Worm (Caenorhabditis elegans) whole organism, dauer: ENCODE data around the gene Y46D2A.1.

ENCODE experiments used
- unc-62 ChIP-seq: sonication (generic microtip); optimal IDR thresholded peaks from 2 replicates; lab custom pipeline; 2017; ENCODE audit warnings: missing biosample characterization, missing genetic modification reagents, missing genetic modification characterization

Gene Y46D2A.1

DNA sequence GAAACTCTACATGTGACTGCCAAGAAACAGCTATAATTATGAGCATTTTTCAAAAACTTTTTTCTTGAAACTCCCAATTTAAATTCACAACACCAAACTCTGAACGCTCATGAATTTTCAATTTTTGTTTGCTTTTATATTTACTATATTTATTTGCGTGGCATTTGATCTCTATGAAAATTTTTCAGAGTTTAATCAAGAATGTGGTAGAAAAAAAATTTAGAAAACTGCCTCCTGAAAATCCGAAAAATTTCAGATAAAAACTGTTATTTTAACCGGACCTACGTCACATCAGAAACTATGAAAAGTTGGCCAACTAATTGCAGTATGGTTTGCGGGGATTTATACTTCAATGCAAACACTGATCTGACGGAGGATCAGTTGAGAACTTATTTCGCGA lies 9.7 kb downstream of the Y46D2A.1 start, which contains the start of gene irld-27:
TSS of gene irld-27 (plus strand) at position 301 of the 400 bp plus-strand sequence.
- no peak for TF ChIP-seq unc-62

DNA sequence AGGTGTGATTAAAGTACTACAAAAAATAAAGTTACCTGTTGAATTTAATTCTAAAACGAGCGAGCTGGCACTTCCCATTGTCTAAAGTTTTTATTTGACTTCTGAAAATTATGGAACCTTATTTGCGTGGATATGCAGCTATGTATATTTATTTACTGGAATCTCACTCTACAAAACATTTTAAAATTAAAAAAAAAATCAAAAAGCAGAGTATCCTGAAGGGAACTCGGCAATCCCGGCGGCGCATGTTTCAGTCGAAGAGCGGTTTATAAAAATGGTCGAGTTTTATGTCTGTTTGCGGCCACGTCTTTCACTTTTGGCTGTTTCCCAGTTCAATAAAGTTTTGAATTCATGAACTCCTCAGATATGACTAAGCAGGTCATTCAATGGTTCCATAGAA lies 14.7 kb downstream of the Y46D2A.1 start, which contains the start of gene F14D2.19:
TSS of gene F14D2.19 (minus strand) at position 101 of the 400 bp plus-strand sequence.
- TF ChIP-seq unc-62, result no peak

- no peak for TF ChIP-seq unc-62
These were observed 16.2 kb downstream of the Y46D2A.1 start, which contains the start of gene F14D2.7 for ce11 chrII:3338556-3338955. F14D2.7 (minus strand) TSS chrII:3338656.

ce11 chrII:3340251-3340650 lies 17.9 kb downstream of the Y46D2A.1 start, which contains the start of gene F14D2.5:
F14D2.5 (plus strand) TSS chrII:3340551.
- no peak for TF ChIP-seq unc-62

DNA sequence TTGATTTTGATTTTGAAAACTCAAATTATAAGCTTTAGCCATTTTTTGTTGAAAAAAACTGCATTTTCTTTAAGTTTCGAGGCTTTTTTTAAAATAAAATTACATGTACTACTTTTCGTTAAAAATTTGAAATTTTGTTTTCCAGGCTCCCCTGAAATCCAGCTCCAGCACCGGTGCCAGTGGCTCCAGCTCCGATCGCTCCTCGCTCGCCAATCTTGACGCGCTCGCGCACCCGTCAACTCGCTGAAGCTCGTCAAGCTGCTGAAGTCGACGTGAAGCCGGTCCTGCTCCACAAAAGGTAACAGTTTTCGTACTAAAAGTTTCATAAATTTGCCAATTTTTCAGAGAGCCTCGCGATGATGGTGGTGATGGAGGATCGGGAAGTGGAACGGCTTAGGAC lies 18.5 kb downstream of the Y46D2A.1 start:
- TF ChIP-seq unc-62, result no peak

ce11 chrII:3341989-3342388 lies 19.6 kb downstream of the Y46D2A.1 start, which contains the start of gene F14D2.11:
F14D2.11 (minus strand) TSS chrII:3342089.
- no peak for TF ChIP-seq unc-62

DNA sequence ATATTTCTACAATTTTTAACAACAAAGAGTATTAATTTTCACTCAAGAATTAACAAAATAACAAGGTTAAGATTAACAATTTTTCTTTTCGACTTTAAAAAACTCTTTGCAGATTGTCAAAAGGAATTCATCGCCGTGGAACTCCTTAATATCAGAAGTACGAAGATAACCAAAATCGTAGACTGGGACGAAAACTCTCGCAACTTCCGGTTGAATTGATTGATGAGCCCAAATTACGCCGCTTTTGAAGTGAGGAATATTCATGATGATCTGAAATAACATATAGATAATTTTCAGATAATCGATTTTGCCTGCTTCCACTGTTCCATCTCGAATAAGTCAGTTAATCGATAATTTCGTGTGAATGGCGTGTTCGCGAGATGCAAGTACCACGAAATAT lies 21.4 kb downstream of the Y46D2A.1 start, which contains the start of gene F14D2.15:
TSS of gene F14D2.15 (minus strand) at position 101 of the 400 bp plus-strand sequence.
- TF ChIP-seq unc-62, result no peak

DNA sequence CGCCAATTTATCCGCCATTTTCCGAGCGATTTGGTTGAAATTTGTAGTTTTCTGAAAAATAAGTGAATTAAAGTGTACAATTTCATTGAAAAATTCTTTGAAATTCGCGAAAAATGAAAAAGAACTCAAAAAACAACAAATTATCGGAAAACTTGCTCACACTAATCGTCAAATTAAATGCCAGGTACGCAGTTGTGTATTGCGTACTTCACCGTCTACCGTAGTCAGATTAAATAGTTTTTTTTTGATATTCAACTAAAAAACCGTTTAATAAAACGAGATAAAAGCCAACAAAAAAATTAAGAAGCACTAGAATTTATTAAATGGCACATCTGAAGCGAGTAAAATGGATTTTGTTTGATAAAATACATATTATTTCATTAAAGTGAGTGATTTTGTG lies 22.6 kb downstream of the Y46D2A.1 start, which contains the start of gene bath-28:
TSS of gene bath-28 (minus strand) at position 51 of the 400 bp plus-strand sequence.
- no peak for TF ChIP-seq unc-62

DNA sequence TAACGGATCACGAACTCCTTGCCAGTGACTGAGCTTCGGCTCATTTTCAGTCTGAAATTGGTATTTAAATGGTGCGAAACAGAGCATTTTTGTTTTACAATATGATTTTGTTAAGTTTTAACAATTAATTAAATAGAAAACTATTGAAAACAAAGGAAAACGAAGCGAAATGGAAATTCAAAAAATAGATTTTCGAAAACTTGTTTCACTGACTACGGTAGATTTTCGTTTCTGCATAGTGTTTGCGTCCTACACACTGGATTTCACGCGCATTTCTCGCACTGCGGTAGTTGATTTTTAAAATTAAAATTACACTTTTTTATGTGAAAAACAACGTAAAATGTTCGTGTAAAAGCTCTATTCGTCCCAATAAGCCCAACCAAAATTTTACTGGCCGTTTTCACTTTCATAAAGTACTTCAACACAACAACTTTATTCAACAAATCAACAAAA lies 24.0 kb downstream of the Y46D2A.1 start, which contains the start of gene bath-30:
TSS of gene bath-30 (minus strand) at position 51 of the 453 bp plus-strand sequence.
- TF ChIP-seq unc-62, result no peak

- TF ChIP-seq unc-62, result no peak
These were observed 25.7 kb downstream of the Y46D2A.1 start, which contains the start of the genes F14D2.14 and bath-29 for ce11 chrII:3347940-3348610. F14D2.14 (minus strand) TSS chrII:3347990. bath-29 (plus strand) TSS chrII:3348560.

DNA sequence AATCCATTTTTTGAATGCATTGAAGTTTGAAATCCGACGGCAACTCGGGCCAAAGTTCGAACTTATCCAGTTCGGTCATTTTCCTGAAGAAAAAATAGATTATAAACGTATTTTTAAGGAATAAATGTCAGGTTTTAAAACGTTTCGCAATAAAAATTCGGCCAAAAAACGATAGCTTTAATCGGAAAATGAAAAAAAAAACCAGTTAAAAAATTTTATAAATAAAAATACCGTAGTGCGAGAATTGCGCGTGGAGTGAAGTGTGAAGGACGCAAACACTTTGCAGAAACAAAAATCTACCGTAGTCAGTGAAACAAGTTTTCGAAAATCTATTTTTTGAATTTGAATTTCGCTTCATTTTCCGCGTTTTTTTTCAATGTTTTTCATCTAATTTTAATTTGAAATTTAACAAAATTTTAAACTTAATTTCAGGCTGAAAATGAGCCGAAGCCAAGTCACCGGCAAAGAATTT lies 27.5 kb downstream of the Y46D2A.1 start, which contains the start of gene F14D2.8:
TSS of gene F14D2.8 (minus strand) at position 51 of the 472 bp plus-strand sequence.
- TF ChIP-seq unc-62, result no peak

DNA sequence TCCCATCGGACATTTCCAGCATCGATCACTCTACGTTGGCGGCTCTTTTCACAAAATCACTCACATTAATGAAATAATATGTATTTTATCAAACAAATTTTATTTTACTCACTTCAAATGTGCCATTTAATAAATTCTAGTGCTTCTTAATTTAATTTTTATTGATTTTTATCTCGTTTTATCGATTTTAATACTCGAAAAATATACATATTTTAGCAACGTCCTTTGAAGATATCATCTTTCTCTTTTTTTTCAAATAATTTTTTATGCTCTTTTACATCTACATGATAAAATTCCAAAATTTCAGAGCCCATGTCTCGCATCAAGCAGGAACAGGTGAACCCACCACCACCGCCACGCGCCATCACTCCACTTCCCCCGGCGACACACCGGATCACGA lies 36.5 kb downstream of the Y46D2A.1 start, which contains the start of the genes lido-14 and bath-27:
TSS of gene lido-14 (plus strand) at position 301 of the 400 bp plus-strand sequence.
TSS of gene bath-27 (plus strand) at position 306 of the 400 bp plus-strand sequence.
- no peak for TF ChIP-seq unc-62

DNA sequence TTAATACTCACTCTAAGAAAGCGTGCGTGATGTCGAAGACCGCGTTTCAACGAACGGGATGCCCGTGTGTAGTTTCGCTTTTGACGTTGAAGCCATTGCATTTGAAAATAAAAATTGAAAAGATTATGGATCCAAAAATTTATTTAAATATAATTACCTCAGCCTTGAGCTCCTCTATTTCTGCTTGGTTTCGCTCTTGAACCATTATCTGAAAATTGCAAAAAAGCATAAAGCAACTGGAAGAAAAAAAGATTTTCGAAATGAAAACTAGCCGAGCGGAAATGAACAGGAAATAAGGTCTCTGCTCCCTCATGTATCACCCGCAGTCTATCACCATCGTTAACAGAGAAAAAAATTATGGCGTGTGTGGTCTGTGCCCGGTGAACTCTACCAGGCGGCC lies 44.7 kb downstream of the Y46D2A.1 start, which contains the start of gene Y49F6C.6:
TSS of gene Y49F6C.6 (minus strand) at position 101 of the 400 bp plus-strand sequence.
- no peak for TF ChIP-seq unc-62

DNA sequence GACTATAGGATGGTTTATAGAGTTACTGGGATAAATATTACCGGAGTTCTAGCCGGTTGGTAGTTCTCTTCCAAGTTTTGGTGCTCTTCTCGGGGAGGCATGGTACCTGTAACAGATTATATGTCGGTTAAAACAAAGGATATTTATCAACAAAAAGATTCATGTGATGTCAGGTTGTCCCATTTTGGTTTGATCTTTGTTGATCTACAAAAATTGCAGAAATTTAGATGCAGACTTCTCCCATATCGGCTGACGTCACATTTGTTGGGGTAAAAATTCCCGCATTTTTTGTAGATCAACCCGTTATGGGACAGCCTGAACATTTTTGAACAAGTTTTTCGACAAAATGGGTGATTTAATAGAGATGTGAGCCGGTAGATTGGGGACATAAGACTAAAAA lies 45.7 kb downstream of the Y46D2A.1 start, which contains the start of gene Y49F6C.7:
TSS of gene Y49F6C.7 (minus strand) at position 101 of the 400 bp plus-strand sequence.
- no peak for TF ChIP-seq unc-62

- no peak for TF ChIP-seq unc-62
These were observed 47.7 kb downstream of the Y46D2A.1 start, which contains the start of gene Y49F6C.8 for ce11 chrII:3370061-3370460. Y49F6C.8 (minus strand) TSS chrII:3370111.

DNA sequence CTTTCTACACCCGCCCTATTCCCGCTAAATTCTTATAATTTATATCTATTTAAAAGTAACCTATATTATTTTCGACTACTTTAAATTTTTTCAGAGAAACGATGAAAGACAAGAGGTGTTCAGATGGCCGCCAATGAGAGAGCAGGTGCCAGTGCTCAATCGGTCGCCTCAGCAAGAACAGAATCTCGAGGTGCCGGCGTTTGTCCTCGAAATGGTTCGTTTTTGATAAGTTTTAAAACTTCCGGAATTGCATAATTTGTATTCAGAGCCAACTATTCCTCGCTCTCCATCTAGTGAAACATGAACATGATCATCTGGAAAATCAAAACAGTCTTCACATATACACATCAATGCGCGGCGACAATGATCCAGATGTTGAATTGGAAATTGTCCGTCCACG lies 48.7 kb downstream of the Y46D2A.1 start, which contains the start of gene bath-23:
TSS of gene bath-23 (plus strand) at position 301 of the 400 bp plus-strand sequence.
- TF ChIP-seq unc-62, result no peak

DNA sequence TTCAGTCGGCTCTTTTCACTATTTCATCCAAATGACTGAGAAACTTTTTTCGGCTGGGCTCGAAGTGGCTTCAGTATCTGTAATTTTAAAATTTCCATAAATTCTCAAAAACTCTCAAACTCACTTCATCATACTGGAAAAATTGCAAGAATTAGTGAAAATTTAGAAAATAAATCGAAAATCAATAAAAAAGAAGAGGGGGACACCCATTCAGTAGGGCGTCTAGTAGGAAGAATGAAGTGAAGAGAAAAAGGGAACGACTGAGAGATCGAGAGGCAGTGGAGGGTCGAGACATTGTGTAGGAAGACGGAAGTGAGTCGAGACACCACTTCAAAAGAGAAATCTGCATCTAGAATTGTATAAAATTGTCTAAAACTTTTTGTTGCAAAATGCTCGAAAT lies 51.5 kb downstream of the Y46D2A.1 start:
- no peak for TF ChIP-seq unc-62
